Fruit fly (Drosophila melanogaster) whole organism, embryonic: ENCODE results near the gene Ripalpha.

Experiments used
- Adf1 ChIP-seq: fragments of 200-800 bp; sonication (Bioruptor generic); IDR thresholded peaks from 2 replicates; pipeline ENCODE4 v1.3.6; 2022; ENCODE audit warnings: missing biosample characterization, missing genetic modification characterization
- Blimp-1 ChIP-seq: fragments of 200-800 bp; sonication (Bioruptor generic); optimal IDR thresholded peaks from 3 replicates; lab custom pipeline; 2018; ENCODE audit warnings: missing biosample characterization, missing genetic modification characterization, mild to moderate bottlenecking, moderate library complexity, missing genetic modification reagents
- CG10321 ChIP-seq: fragments of 200-800 bp; sonication (Bioruptor generic); IDR thresholded peaks from 2 replicates; pipeline ENCODE4 v1.3.6; 2022; ENCODE audit warnings: missing biosample characterization, missing genetic modification characterization
- CG10366 ChIP-seq: fragments of 200-800 bp; sonication (Bioruptor generic); IDR thresholded peaks from 2 replicates; pipeline ENCODE4 v1.3.6; 2022; ENCODE audit warnings: missing biosample characterization, missing genetic modification characterization
- CG11696 ChIP-seq: fragments of 200-800 bp; sonication (Bioruptor generic); IDR thresholded peaks from 2 replicates; pipeline ENCODE4 v1.3.6; 2022; ENCODE audit warnings: missing biosample characterization, missing genetic modification characterization
- CG12942 ChIP-seq: fragments of 200-800 bp; sonication (Bioruptor generic); optimal IDR thresholded peaks from 3 replicates; lab custom pipeline; 2016; ENCODE audit warnings: missing biosample characterization, missing genetic modification characterization
- CG14710 ChIP-seq: fragments of 200-800 bp; sonication (Bioruptor generic); optimal IDR thresholded peaks from 3 replicates; lab custom pipeline; 2019; ENCODE audit warnings: missing biosample characterization, mild to moderate bottlenecking, missing genetic modification characterization, moderate library complexity
- CG16813 ChIP-seq: fragments of 200-800 bp; sonication (Bioruptor generic); IDR thresholded peaks from 3 replicates; pipeline ENCODE4 v1.3.6; 2022; ENCODE audit warnings: missing biosample characterization, missing genetic modification characterization; ENCODE audit not compliant: partially characterized antibody
- CG2202 ChIP-seq: fragments of 200-800 bp; sonication (Bioruptor generic); optimal IDR thresholded peaks from 2 replicates; lab custom pipeline; 2018; ENCODE audit warnings: missing biosample characterization, mild to moderate bottlenecking, missing genetic modification characterization
- CG30020 ChIP-seq: fragments of 200-800 bp; optimal IDR thresholded peaks from 2 replicates; lab custom pipeline; 2019; ENCODE audit warnings: missing biosample characterization, mild to moderate bottlenecking, missing genetic modification characterization, moderate library complexity
- CG34376 ChIP-seq: fragments of 200-800 bp; sonication (Bioruptor generic); optimal IDR thresholded peaks from 2 replicates; lab custom pipeline; 2018; ENCODE audit warnings: missing biosample characterization, mild to moderate bottlenecking, missing genetic modification characterization
- CG6272 ChIP-seq: fragments of 200-800 bp; sonication (Bioruptor generic); IDR thresholded peaks from 2 replicates; pipeline ENCODE4 v1.3.6; 2022; ENCODE audit warnings: missing biosample characterization, missing genetic modification characterization
- CG8944 ChIP-seq: fragments of 200-800 bp; sonication (Bioruptor generic); optimal IDR thresholded peaks from 3 replicates; lab custom pipeline; 2016; ENCODE audit warnings: missing biosample characterization, missing genetic modification characterization
- Chrac-16 ChIP-seq: fragments of 200-800 bp; sonication (Bioruptor generic); optimal IDR thresholded peaks from 3 replicates; lab custom pipeline; 2016; ENCODE audit warnings: missing biosample characterization, missing genetic modification characterization
- CrebB ChIP-seq: fragments of 200-800 bp; sonication (Bioruptor generic); optimal IDR thresholded peaks from 3 replicates; lab custom pipeline; 2018; ENCODE audit warnings: missing biosample characterization, mild to moderate bottlenecking, missing genetic modification characterization
- D19B ChIP-seq: fragments of 200-800 bp; sonication (Bioruptor generic); optimal IDR thresholded peaks from 2 replicates; lab custom pipeline; 2017; ENCODE audit warnings: missing biosample characterization, mild to moderate bottlenecking, missing genetic modification characterization
- Dad ChIP-seq: fragments of 200-800 bp; sonication (Bioruptor generic); optimal IDR thresholded peaks from 3 replicates; lab custom pipeline; 2016; ENCODE audit warnings: missing biosample characterization, missing genetic modification characterization
- HHEX ChIP-seq: fragments of 200-800 bp; sonication (Bioruptor generic); optimal IDR thresholded peaks from 3 replicates; lab custom pipeline; 2017; ENCODE audit warnings: missing biosample characterization, mild to moderate bottlenecking, missing genetic modification characterization, missing genetic modification reagents
- Hr3 ChIP-seq: fragments of 200-800 bp; sonication (Bioruptor generic); optimal IDR thresholded peaks from 3 replicates; lab custom pipeline; 2016; ENCODE audit warnings: missing biosample characterization, missing genetic modification characterization
- Med ChIP-seq: fragments of 200-800 bp; sonication (Bioruptor generic); peaks from one replicate; lab custom pipeline; 2016; ENCODE audit warnings: missing biosample characterization, missing genetic modification characterization, mild to moderate bottlenecking, inconsistent platforms, moderate library complexity
- Mes4 ChIP-seq: fragments of 200-800 bp; sonication (Bioruptor generic); optimal IDR thresholded peaks from 2 replicates; lab custom pipeline; 2016; ENCODE audit warnings: missing biosample characterization, missing genetic modification characterization
- NfI ChIP-seq: fragments of 200-800 bp; sonication (Bioruptor generic); optimal IDR thresholded peaks from 3 replicates; lab custom pipeline; 2018; ENCODE audit warnings: missing biosample characterization, mild to moderate bottlenecking, missing genetic modification characterization, moderate library complexity
- Opbp ChIP-seq: fragments of 200-800 bp; sonication (Bioruptor generic); IDR thresholded peaks from 3 replicates; pipeline ENCODE4 v1.3.6; 2022; ENCODE audit warnings: missing biosample characterization, missing genetic modification characterization; ENCODE audit not compliant: partially characterized antibody
- Ptx1 ChIP-seq: fragments of 200-800 bp; sonication (Bioruptor generic); IDR thresholded peaks from 2 replicates; pipeline ENCODE4 v1.3.6; 2022; ENCODE audit warnings: missing biosample characterization, missing genetic modification characterization
- Ssrp ChIP-seq: fragments of 200-800 bp; sonication (Bioruptor generic); optimal IDR thresholded peaks from 2 replicates; lab custom pipeline; 2018; ENCODE audit warnings: missing biosample characterization, mild to moderate bottlenecking, missing genetic modification characterization, moderate library complexity
- TFAM ChIP-seq: fragments of 200-800 bp; sonication (Bioruptor generic); optimal IDR thresholded peaks from 2 replicates; lab custom pipeline; 2017; ENCODE audit warnings: missing biosample characterization, missing genetic modification characterization, inconsistent platforms
- abd-A ChIP-seq: fragments of 200-800 bp; sonication (Bioruptor generic); optimal IDR thresholded peaks from 3 replicates; lab custom pipeline; 2019; ENCODE audit warnings: missing biosample characterization, mild to moderate bottlenecking, missing genetic modification characterization, moderate library complexity
- ac ChIP-seq: fragments of 200-800 bp; sonication (Bioruptor generic); optimal IDR thresholded peaks from 3 replicates; lab custom pipeline; 2017; ENCODE audit warnings: missing biosample characterization, mild to moderate bottlenecking, missing genetic modification characterization
- amos ChIP-seq: fragments of 200-800 bp; sonication (Bioruptor generic); IDR thresholded peaks from 2 replicates; pipeline ENCODE4 v1.3.6; 2022; ENCODE audit warnings: missing biosample characterization, missing genetic modification characterization; ENCODE audit not compliant: partially characterized antibody
- ato ChIP-seq: fragments of 200-800 bp; sonication (Bioruptor generic); IDR thresholded peaks from 2 replicates; pipeline ENCODE4 v1.3.6; 2022; ENCODE audit warnings: missing biosample characterization, missing genetic modification characterization; ENCODE audit not compliant: partially characterized antibody
- br ChIP-seq: fragments of >200 bp; optimal IDR thresholded peaks from 2 replicates; lab custom pipeline; 2017
- cato ChIP-seq: fragments of 200-800 bp; sonication (Bioruptor generic); optimal IDR thresholded peaks from 2 replicates; lab custom pipeline; 2016; ENCODE audit warnings: missing biosample characterization, missing genetic modification characterization, borderline replicate concordance
- dmrt11E ChIP-seq: fragments of 200-800 bp; sonication (Bioruptor generic); optimal IDR thresholded peaks from 3 replicates; lab custom pipeline; 2018; ENCODE audit warnings: missing biosample characterization, mild to moderate bottlenecking, missing genetic modification characterization, moderate library complexity
- dpn ChIP-seq, 2 experiments: fragments of 200-800 bp; sonication (Bioruptor generic); optimal IDR thresholded peaks; 3 replicates each; lab custom pipeline; 2016; ENCODE audit warnings: missing biosample characterization in 2 of 2, missing genetic modification characterization in 2 of 2
- emc ChIP-seq: fragments of 200-800 bp; sonication (Bioruptor generic); optimal IDR thresholded peaks from 2 replicates; lab custom pipeline; 2016; ENCODE audit warnings: missing biosample characterization, missing genetic modification characterization
- exex ChIP-seq: fragments of 200-800 bp; sonication (Bioruptor generic); optimal IDR thresholded peaks from 4 replicates; lab custom pipeline; 2018; ENCODE audit warnings: missing biosample characterization, mild to moderate bottlenecking, missing genetic modification characterization, moderate library complexity
- inv ChIP-seq: fragments of 200-800 bp; sonication (Bioruptor generic); IDR thresholded peaks from 2 replicates; pipeline ENCODE4 v1.3.6; 2022; ENCODE audit warnings: missing biosample characterization, missing genetic modification characterization; ENCODE audit not compliant: partially characterized antibody
- lab ChIP-seq: fragments of 200-800 bp; sonication (Bioruptor generic); optimal IDR thresholded peaks from 3 replicates; lab custom pipeline; 2017; ENCODE audit warnings: missing biosample characterization, missing genetic modification characterization, mild to moderate bottlenecking, moderate library complexity, missing genetic modification reagents
- lola ChIP-seq, 3 experiments: fragments of >200 bp in 2 of 3; fragments of 200-800 bp in 1 of 3; sonication (Bioruptor generic) in 1 of 3; optimal IDR thresholded peaks; 2 replicates each; lab custom pipeline; 2017 to 2019; ENCODE audit warnings: missing biosample characterization in 3 of 3, missing genetic modification characterization in 3 of 3, mild to moderate bottlenecking in 1 of 3, moderate library complexity in 1 of 3
- nom ChIP-seq: fragments of 200-800 bp; sonication (Bioruptor generic); optimal IDR thresholded peaks from 2 replicates; lab custom pipeline; 2017; ENCODE audit warnings: missing biosample characterization, missing genetic modification characterization, mild to moderate bottlenecking, moderate library complexity, missing genetic modification reagents
- odd ChIP-seq: fragments of 200-800 bp; sonication (Bioruptor generic); optimal IDR thresholded peaks from 2 replicates; lab custom pipeline; 2017; ENCODE audit warnings: missing biosample characterization, mild to moderate bottlenecking, missing genetic modification characterization
- phol ChIP-seq: fragments of 200-800 bp; sonication (Bioruptor generic); optimal IDR thresholded peaks from 3 replicates; lab custom pipeline; 2018; ENCODE audit warnings: missing biosample characterization, mild to moderate bottlenecking, missing genetic modification characterization, moderate library complexity
- pzg ChIP-seq: fragments of 200-800 bp; sonication (Bioruptor generic); optimal IDR thresholded peaks from 3 replicates; lab custom pipeline; 2018; ENCODE audit warnings: missing biosample characterization, mild to moderate bottlenecking, missing genetic modification characterization, moderate library complexity
- repo ChIP-seq: fragments of 200-800 bp; sonication (Bioruptor generic); optimal IDR thresholded peaks from 2 replicates; lab custom pipeline; 2016; ENCODE audit warnings: missing biosample characterization, missing genetic modification characterization
- sisA ChIP-seq: fragments of 200-800 bp; sonication (Bioruptor generic); IDR thresholded peaks from 2 replicates; pipeline ENCODE4 v1.3.6; 2022; ENCODE audit warnings: missing biosample characterization, missing genetic modification characterization
- sob ChIP-seq: fragments of 200-800 bp; sonication (Bioruptor generic); IDR thresholded peaks from 2 replicates; pipeline ENCODE4 v1.3.6; 2022; ENCODE audit warnings: missing biosample characterization, missing genetic modification characterization
- ttk ChIP-seq: fragments of 200-800 bp; sonication (Bioruptor generic); IDR thresholded peaks from 2 replicates; pipeline ENCODE4 v2.1.2; 2022; ENCODE audit warnings: missing biosample characterization, missing genetic modification characterization
- twi ChIP-seq: fragments of 200-800 bp; optimal IDR thresholded peaks from 2 replicates; lab custom pipeline; 2019; ENCODE audit warnings: missing biosample characterization, mild to moderate bottlenecking, missing genetic modification characterization, moderate library complexity
- z ChIP-seq: fragments of 200-800 bp; sonication (Bioruptor generic); IDR thresholded peaks from 3 replicates; pipeline ENCODE4 v1.3.6; 2022; ENCODE audit warnings: missing biosample characterization, missing genetic modification characterization

Gene Ripalpha

DNA sequence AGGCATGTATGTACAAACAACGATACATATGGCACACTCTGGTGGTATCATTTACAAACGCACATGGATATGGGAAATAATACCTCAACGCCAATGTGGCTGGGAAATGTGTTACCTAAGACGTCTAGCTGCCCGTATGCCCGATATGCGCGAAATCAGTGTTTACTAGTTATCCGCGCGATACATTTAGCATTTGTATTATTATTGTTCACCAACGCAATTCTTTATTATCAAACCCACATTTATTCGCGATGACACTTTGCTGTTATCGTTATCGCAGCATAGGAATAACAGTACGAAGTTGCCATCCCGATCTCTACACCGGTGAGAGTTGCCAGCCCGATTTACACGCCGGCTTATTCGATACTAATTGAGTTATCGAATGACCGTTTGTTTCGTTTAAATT lies 46.0 kb upstream of the Ripalpha start, which contains the start of gene chico (continued):
- TF ChIP-seq Blimp-1 (GFP tag; lab: Kevin White, UChicago) (no peak), ttk (GFP tag; lab: Robert Waterston, UW) (no peak), cato (GFP tag; lab: Kevin White, UChicago) (no peak), sisA (GFP tag; lab: Robert Waterston, UW) (no peak), D19B (GFP tag; lab: Kevin White, UChicago) (no peak), inv (GFP tag; lab: Robert Waterston, UW) (no peak), Hr3 (GFP tag; lab: Kevin White, UChicago) (no peak), Chrac-16 (GFP tag; lab: Kevin White, UChicago) (no peak), dpn (GFP tag; optimal IDR thresholded peaks at IDR 0.05; lab: Kevin White, UChicago) (no peak), amos (GFP tag; lab: Robert Waterston, UW) (no peak; the same call in 1 of the 2 replicates), CG34376 (peak; percentile 63), CG8944 (GFP tag; lab: Kevin White, UChicago) (no peak), TFAM (GFP tag; lab: Kevin White, UChicago) (no peak), CG6272 (GFP tag; lab: Robert Waterston, UW) (no peak), ato (GFP tag; lab: Robert Waterston, UW) (peak; percentile 55; the same call in 1 of the 2 replicates), CG14710 (peak; percentile 67), nom (GFP tag; lab: Kevin White, UChicago) (no peak), CG2202 (tag; lab: Kevin White, UChicago) (no peak), br (no peak), CG16813 (GFP tag; lab: Robert Waterston, UW) (peak; percentile 53), repo (no peak), ac (no peak), HHEX (GFP tag; lab: Kevin White, UChicago) (no peak), sob (no peak), abd-A (no peak), CG10366 (GFP tag; lab: Robert Waterston, UW) (no peak), Ptx1 (GFP tag; lab: Robert Waterston, UW) (no peak), exex (tag; lab: Kevin White, UChicago) (no peak), NfI (GFP tag; lab: Kevin White, UChicago) (no peak), Adf1 (GFP tag; lab: Robert Waterston, UW) (no peak)

DNA sequence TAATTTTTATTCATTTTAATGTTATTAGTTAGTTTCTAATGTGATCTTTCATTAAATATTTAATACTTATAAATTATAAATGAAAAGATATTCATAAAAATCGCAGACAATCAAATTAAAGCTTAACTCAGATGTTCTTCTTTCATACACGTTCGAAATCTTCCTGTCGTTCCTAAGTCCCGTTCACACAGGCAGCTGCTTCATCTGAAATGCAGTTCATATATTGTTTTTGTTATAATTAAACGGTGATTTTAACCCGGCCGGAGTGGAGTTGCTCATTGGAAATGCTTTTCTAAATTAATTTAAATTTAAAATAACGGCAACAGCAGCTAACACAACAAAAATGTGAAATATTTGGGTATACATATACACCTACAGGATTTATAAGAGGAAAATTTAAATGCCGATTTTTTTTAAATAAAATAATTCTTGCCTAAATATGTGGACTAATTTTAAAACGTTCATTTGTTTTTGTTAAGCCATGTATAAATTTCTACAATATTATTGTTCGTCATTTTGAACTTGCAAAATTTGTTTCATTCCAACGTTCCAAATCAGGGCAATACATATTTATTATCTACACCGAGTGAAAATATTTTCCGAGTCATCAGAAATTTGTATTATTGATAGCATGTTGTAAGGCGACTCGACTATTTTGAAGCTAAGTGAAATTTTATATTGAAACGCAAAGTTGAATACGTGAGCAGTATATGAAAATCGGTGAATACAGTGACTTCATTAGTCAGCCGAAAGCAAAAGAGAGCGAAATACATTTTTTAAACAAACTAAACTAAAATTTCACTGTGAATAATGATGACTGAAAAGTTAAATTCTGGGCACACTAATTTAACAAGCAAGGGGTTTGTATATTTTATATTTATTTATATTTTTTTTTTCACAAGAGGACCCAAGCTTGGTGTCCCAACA lies 38.2 kb upstream of the Ripalpha start, which contains the start of gene me31B:
me31B (plus strand) TSS at position 616 of the 927 bp plus-strand sequence.
- TF ChIP-seq dmrt11E (tag; lab: Kevin White, UChicago) (peak; percentile 14), CG10321 (GFP tag; lab: Robert Waterston, UW) (no peak), z (GFP tag; lab: Robert Waterston, UW) (no peak), CG11696 (GFP tag; lab: Robert Waterston, UW) (no peak), pzg (GFP tag; lab: Kevin White, UChicago) (peak; percentile 40), phol (peak; percentile 60), odd (no peak), Dad (no peak), lola (GFP tag; optimal IDR thresholded peaks at IDR 0.05; lab: Kevin White, UChicago) (peak in 1 of 3 experiments; percentile 26), twi (tag; lab: Kevin White, UChicago) (peak; percentile 14), lab (GFP tag; lab: Kevin White, UChicago) (no peak), Mes4 (no peak), CrebB (no peak), Opbp (no peak), Ssrp (tag; lab: Kevin White, UChicago) (peak; percentile 36), CG30020 (peak; percentile 100), CG12942 (GFP tag; lab: Kevin White, UChicago) (peak; percentile 38), Med (GFP tag; lab: Kevin White, UChicago) (peak; percentile 27), emc (no peak)
